Fruit fly (Drosophila melanogaster): Measurements from ENCODE around the gene lace.

- TF ChIP-seq psq (GFP tag; optimal IDR thresholded peaks at IDR 0.05) (peak; percentile 29), h (GFP tag; optimal IDR thresholded peaks at IDR 0.05) (peak; percentile 4), pan (optimal IDR thresholded peaks at IDR 0.05) (no peak), jim (GFP tag; optimal IDR thresholded peaks at IDR 0.05) (no peak), brk (GFP tag; optimal IDR thresholded peaks at IDR 0.05) (no peak), Jra (GFP tag; optimal IDR thresholded peaks at IDR 0.05) (no peak), sv (GFP tag; optimal IDR thresholded peaks at IDR 0.05) (no peak), lola (GFP tag; optimal IDR thresholded peaks at IDR 0.05) (no peak), CG9705 (GFP tag; optimal IDR thresholded peaks at IDR 0.05) (no peak), Myc (optimal IDR thresholded peaks at IDR 0.05) (no peak), Dfd (GFP tag; optimal IDR thresholded peaks at IDR 0.05) (no peak), br (GFP tag; optimal IDR thresholded peaks at IDR 0.05) (no peak), Hr78 (GFP tag; optimal IDR thresholded peaks at IDR 0.05) (no peak)
Measured at dm6 chr2L:15458076-15458475, 40.9 kb upstream of the lace start.

Data from whole organism, wandering third instar larva.